Fruit fly (Drosophila melanogaster): Measurements from ENCODE around the gene CG10154.

Gene CG10154

dm6 chr3L:13435170-13435727, 1.7 kb downstream of the CG10154 start, which contains the start of gene CG10713 (continued):
- TF ChIP-seq CG31388 (GFP tag; optimal IDR thresholded peaks at IDR 0.05) (no peak), CG9876 (GFP tag; optimal IDR thresholded peaks at IDR 0.05) (no peak), sc (optimal IDR thresholded peaks at IDR 0.05) (no peak), sc (GFP tag; optimal IDR thresholded peaks at IDR 0.05) (no peak), fd64A (GFP tag; optimal IDR thresholded peaks at IDR 0.05) (no peak), da (GFP tag; optimal IDR thresholded peaks at IDR 0.05) (no peak), amos (GFP tag; IDR thresholded peaks at IDR 0.05; ENCODE audit: partially characterized antibody) (no peak; the same call in 1 of the 2 replicates), sr (GFP tag; IDR thresholded peaks at IDR 0.05) (0 out of 3 replicates have a peak, but pooled peaks have one; percentile 52), Lhr (GFP tag; optimal IDR thresholded peaks at IDR 0.05) (no peak), hth (optimal IDR thresholded peaks at IDR 0.05) (no peak), nerfin-2 (GFP tag; IDR thresholded peaks at IDR 0.05; ENCODE audit: partially characterized antibody) (no peak), sug (tag; optimal IDR thresholded peaks at IDR 0.05) (no peak), grau (tag; optimal IDR thresholded peaks at IDR 0.05) (no peak), Ets97D (GFP tag; optimal IDR thresholded peaks at IDR 0.05) (no peak), cg (GFP tag; optimal IDR thresholded peaks at IDR 0.05) (no peak), onecut (GFP tag; IDR thresholded peaks at IDR 0.05) (no peak), crp (GFP tag; optimal IDR thresholded peaks at IDR 0.05) (no peak), Gug (GFP tag; IDR thresholded peaks at IDR 0.05) (no peak), CG31224 (GFP tag; IDR thresholded peaks at IDR 0.05) (no peak), CG18619 (GFP tag; optimal IDR thresholded peaks at IDR 0.05) (no peak), CG18764 (GFP tag; optimal IDR thresholded peaks at IDR 0.05) (no peak), exex (tag; optimal IDR thresholded peaks at IDR 0.05) (no peak), bsh (GFP tag; optimal IDR thresholded peaks at IDR 0.05) (peak in 1 of 2 experiments; percentile 49), CG14710 (tag; optimal IDR thresholded peaks at IDR 0.05) (no peak), CG12769 (tag; optimal IDR thresholded peaks at IDR 0.05) (no peak), CG2889 (GFP tag; IDR thresholded peaks at IDR 0.05) (no peak), CG10543 (GFP tag; optimal IDR thresholded peaks at IDR 0.05) (no peak), so (GFP tag; IDR thresholded peaks at IDR 0.05) (0 out of 3 replicates have a peak, but pooled peaks have one; percentile 13), row (GFP tag; IDR thresholded peaks at IDR 0.05) (no peak), cad (GFP tag; optimal IDR thresholded peaks at IDR 0.05) (no peak), CG6683 (GFP tag; optimal IDR thresholded peaks at IDR 0.05) (no peak), Drgx (GFP tag; IDR thresholded peaks at IDR 0.05) (peak; percentile 74), Dref (GFP tag; IDR thresholded peaks at IDR 0.05) (no peak), az2 (GFP tag; optimal IDR thresholded peaks at IDR 0.05) (no peak), CG30431 (GFP tag; optimal IDR thresholded peaks at IDR 0.05) (no peak), Doc2 (GFP tag; IDR thresholded peaks at IDR 0.05) (no peak), pum (GFP tag; optimal IDR thresholded peaks at IDR 0.05) (no peak), CG17568 (GFP tag; optimal IDR thresholded peaks at IDR 0.05) (no peak), seq (GFP tag; IDR thresholded peaks at IDR 0.05) (no peak; the same call in 1 of the 2 replicates), dati (GFP tag; IDR thresholded peaks at IDR 0.05) (no peak), Trl (optimal IDR thresholded peaks at IDR 0.05) (peak; percentile 51 to 54), Trl (GFP tag; optimal IDR thresholded peaks at IDR 0.05) (no peak), CG9609 (GFP tag; optimal IDR thresholded peaks at IDR 0.05) (no peak), CG13894 (tag; optimal IDR thresholded peaks at IDR 0.05) (no peak), zen2 (GFP tag; IDR thresholded peaks at IDR 0.05; ENCODE audit: partially characterized antibody) (no peak), CG11085 (GFP tag; IDR thresholded peaks at IDR 0.05) (0 out of 2 replicates have a peak, but pooled peaks have one; percentile 7), her (GFP tag; optimal IDR thresholded peaks at IDR 0.05) (no peak), CG12659 (GFP tag; optimal IDR thresholded peaks at IDR 0.05) (no peak), TFAM (GFP tag; optimal IDR thresholded peaks at IDR 0.05) (no peak), CG2120 (GFP tag; optimal IDR thresholded peaks at IDR 0.05) (no peak)
